Fruit fly (Drosophila melanogaster): ENCODE data around the gene CG42811.

CG42811 gene

DNA sequence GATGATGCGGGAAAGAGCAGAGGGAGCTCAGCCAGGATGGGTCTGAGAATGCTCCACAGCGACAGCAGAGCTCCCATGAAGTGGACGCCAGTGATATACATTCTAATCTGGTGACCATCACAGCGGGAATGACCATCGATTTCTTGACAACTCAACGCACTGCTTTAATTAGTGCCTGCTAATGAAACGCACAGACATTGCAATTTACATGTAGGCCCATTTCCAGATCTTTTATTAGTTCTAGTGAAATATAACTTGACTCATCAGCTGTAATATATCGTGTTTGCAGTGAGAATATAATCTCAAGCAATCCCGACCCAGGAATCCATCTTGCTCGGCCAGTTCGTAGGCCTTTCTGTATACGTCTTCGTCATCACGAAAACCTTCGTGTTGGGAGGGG is at the start of gene CG42811:
TSS of gene CG42811 (minus strand) at position 101 of the 400 bp plus-strand sequence.
- no peak for TF ChIP-seq CG8478 (optimal IDR thresholded peaks at IDR 0.05)

DNA sequence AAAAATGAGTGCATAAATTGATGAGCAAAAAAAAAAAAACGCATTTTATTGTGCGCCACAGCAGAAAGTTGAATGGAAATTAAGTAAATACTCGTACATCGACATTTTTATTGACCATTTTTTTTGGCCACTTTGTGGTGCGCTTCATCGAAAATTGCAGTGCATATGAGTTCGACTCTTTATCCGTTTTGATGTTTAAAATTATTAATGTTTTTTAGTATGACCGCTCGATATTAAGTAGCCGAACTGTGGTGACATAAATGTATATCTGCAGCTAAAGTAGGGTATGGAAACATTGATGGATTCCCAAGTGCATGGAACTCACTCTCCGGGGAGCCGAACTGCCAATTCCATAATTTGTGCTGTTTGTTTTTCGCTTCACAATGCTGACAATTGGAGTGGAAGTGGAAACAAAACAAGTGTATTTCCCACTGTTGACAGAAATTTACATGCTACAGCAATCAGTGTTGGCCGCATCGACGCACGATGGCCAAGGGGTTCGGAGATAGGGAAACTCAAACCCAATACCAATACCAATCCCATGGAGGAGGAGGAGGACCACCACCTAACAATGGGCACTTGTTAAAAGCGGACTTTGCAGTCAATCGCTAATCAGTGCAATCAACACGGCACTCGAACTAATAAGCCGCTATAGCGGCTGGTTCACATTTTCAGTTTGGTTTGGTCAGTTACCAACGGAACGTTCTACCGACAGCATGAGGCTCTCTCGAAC is 25.4 kb upstream of the CG42811 start, which contains the start of gene CG13616:
TSS of gene CG13616 (plus strand) at position 683 of the 733 bp plus-strand sequence.
- TF ChIP-seq usp (GFP tag; optimal IDR thresholded peaks at IDR 0.05) = no peak
- no peak for TF ChIP-seq pan (optimal IDR thresholded peaks at IDR 0.05)
- no peak for TF ChIP-seq psq (optimal IDR thresholded peaks at IDR 0.05)
- TF ChIP-seq Dll (optimal IDR thresholded peaks at IDR 0.05) = no peak
- no peak for TF ChIP-seq EcR (GFP tag; optimal IDR thresholded peaks at IDR 0.05)
- no peak for TF ChIP-seq CG8478 (optimal IDR thresholded peaks at IDR 0.05)

DNA sequence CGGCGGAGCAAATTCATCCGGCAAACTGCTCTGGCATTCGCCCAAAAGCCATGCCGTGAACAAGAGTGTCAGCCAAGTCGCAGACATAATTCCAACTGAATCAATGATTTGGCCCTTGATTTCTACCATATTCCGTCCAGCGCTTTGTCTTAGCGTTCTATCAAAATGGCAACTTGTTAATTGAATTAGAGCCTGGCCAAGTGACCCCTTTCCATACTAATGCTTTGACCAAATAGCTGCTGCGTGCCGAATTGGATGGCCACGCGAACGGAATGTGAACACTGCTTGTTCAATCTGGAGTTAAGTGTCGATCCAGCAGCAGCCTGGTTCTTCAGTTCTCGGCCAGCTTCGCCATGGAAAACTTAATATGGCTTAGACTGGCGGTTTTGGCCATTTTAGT is 23.2 kb upstream of the CG42811 start, which contains the start of the genes CG5768 and CG13615:
TSS of gene CG5768 (minus strand) at position 101 of the 400 bp plus-strand sequence.
TSS of gene CG13615 (plus strand) at position 280 of the 400 bp plus-strand sequence.
- TF ChIP-seq psq (optimal IDR thresholded peaks at IDR 0.05) = no peak
- no peak for TF ChIP-seq EcR (GFP tag; optimal IDR thresholded peaks at IDR 0.05)
- TF ChIP-seq pan (optimal IDR thresholded peaks at IDR 0.05) = no peak
- TF ChIP-seq CG8478 (optimal IDR thresholded peaks at IDR 0.05) = no peak
- TF ChIP-seq Dll (optimal IDR thresholded peaks at IDR 0.05) = no peak
- no peak for TF ChIP-seq usp (GFP tag; optimal IDR thresholded peaks at IDR 0.05)

DNA sequence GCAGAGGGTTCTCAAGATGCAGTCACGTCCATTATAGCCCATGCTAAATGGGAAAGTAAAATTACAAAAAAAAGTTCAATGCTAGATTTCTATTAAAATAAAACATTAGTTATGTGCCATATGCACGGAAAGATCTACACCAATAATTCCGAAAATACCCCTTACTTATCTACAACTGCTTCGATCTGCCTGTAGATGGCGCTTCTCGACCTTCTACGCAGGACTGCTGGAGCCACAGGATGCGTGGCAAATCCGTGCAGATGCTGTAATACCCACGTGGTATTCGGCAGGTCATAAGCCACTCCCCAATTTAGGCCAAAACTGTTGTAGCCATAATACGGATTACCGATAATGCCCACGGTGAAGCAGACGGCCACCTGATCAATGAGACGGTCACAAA is 19.4 kb upstream of the CG42811 start:
- TF ChIP-seq usp (GFP tag; optimal IDR thresholded peaks at IDR 0.05) = no peak
- no peak for TF ChIP-seq psq (optimal IDR thresholded peaks at IDR 0.05)
- TF ChIP-seq CG8478 (optimal IDR thresholded peaks at IDR 0.05) = no peak
- TF ChIP-seq pan (optimal IDR thresholded peaks at IDR 0.05) = no peak
- TF ChIP-seq Dll (optimal IDR thresholded peaks at IDR 0.05) = no peak
- TF ChIP-seq EcR (GFP tag; optimal IDR thresholded peaks at IDR 0.05) = no peak

DNA sequence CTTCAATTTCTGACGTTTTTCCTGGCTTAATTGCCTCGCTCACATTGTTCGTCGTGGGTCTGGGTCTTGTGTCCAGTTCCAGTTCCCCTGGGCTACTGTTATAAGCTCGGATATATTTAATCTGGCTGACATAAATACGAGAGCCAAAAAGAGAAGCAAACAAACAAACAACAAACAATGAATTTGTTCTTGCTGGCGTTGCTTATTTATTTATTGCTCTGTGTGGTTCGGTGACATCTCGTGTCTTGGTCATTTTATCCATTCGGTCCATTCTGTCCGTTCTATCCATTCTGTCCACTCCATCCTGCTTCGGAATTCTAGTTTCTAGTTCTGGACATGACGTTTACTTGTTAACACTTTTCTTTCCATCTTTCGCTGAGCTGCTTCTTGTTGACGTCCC is 17.9 kb upstream of the CG42811 start, which contains the start of gene CG17780:
TSS of gene CG17780 (minus strand) at position 101 of the 400 bp plus-strand sequence.
- TF ChIP-seq usp (GFP tag; optimal IDR thresholded peaks at IDR 0.05) (no peak), pan (optimal IDR thresholded peaks at IDR 0.05) (no peak), CG8478 (optimal IDR thresholded peaks at IDR 0.05) (no peak), psq (optimal IDR thresholded peaks at IDR 0.05) (no peak), Dll (optimal IDR thresholded peaks at IDR 0.05) (no peak), EcR (GFP tag; optimal IDR thresholded peaks at IDR 0.05) (no peak)

DNA sequence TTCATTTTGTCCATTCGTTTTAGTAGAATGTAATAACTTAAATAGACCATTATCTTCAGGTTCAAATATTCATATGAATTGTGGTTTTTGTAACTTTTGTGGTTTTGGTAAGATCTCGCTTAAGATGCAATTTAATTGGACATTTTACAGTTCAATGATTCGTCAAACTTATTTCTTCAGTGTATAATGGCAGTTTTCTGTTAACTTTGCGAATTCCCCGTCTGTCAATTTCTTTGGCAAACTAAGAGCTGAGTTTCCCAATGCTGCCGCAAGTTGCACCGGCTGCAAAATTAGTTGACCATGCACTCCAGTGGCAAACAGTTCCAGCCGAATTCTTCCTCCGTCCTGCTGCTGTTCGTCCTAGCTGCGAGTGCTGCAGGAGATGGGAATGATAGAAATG is 9.5 kb upstream of the CG42811 start, which contains the start of gene CG33342:
TSS of gene CG33342 (plus strand) at position 301 of the 400 bp plus-strand sequence.
- TF ChIP-seq pan (optimal IDR thresholded peaks at IDR 0.05) (no peak), Dll (optimal IDR thresholded peaks at IDR 0.05) (no peak)

DNA sequence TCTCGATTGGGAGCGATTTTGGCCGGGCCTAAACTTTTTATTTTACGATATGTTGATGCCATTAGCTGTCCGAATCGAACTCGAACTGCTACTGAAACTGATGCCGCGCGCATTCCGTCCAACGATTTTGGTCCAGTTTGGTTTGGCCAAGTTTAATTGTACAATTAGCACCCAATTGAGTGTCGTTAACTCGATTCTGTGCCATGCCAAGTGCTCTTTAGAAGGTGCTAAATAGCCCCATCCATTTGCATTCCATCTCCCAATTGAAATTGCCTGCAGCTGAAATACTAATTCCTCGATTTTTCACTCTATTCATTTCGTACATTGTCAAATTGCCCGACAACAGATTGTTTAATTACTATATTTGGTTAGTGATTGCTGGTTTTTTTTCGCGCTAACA is 8.5 kb upstream of the CG42811 start, which contains the start of gene CG17781:
TSS of gene CG17781 (minus strand) at position 101 of the 400 bp plus-strand sequence.
- TF ChIP-seq CG8478 (optimal IDR thresholded peaks at IDR 0.05) = no peak
- no peak for TF ChIP-seq pan (optimal IDR thresholded peaks at IDR 0.05)
- TF ChIP-seq usp (GFP tag; optimal IDR thresholded peaks at IDR 0.05) = no peak

DNA sequence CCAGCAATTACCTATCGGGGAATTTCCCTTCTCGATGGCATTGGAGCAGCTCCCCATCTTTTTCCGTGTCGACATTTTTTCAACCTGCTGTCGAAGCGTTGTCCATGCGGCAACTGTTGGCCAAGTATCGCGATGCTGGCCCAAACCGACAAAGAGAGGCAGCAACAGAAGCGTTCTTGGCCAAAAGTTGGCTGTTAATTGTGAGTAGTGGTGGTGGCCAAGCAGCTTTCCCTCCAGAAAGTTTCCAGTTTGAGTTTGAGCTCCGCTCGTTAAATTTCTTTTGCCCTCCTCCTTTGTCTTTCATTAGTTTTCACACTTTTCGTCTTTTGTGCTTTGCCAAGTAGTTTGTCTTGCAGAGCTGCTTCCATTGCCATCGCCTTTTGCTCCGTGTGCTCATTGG is 5.6 kb upstream of the CG42811 start, which contains the start of gene CG17782:
TSS of gene CG17782 (minus strand) at position 101 of the 400 bp plus-strand sequence.
- TF ChIP-seq pan (optimal IDR thresholded peaks at IDR 0.05) (no peak), Dll (optimal IDR thresholded peaks at IDR 0.05) (no peak), EcR (GFP tag; optimal IDR thresholded peaks at IDR 0.05) (no peak), CG8478 (optimal IDR thresholded peaks at IDR 0.05) (no peak), psq (optimal IDR thresholded peaks at IDR 0.05) (no peak), usp (GFP tag; optimal IDR thresholded peaks at IDR 0.05) (no peak)

DNA sequence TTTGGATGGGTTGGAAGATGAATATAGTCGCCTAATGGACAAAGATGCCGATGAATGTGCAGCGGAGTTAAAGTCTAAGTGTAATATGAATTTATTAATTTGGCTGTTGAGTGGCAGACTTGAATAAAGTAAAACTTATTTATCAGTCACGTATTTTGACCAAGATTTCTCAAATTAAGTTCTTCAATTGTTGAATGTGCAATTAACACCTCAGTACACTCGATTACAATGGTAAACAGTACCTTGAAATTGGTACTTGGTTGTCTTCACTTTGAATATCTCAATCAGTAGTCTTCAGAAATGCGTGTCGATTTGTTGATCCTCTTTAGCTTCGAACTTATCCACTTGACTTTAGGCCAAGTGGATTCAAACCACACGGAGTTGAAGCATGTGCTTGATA is 2.2 kb upstream of the CG42811 start, which contains the start of gene CG13614:
TSS of gene CG13614 (plus strand) at position 301 of the 400 bp plus-strand sequence.
- TF ChIP-seq usp (GFP tag; optimal IDR thresholded peaks at IDR 0.05) (no peak), CG8478 (optimal IDR thresholded peaks at IDR 0.05) (no peak), psq (optimal IDR thresholded peaks at IDR 0.05) (no peak), pan (optimal IDR thresholded peaks at IDR 0.05) (no peak), EcR (GFP tag; optimal IDR thresholded peaks at IDR 0.05) (no peak), Dll (optimal IDR thresholded peaks at IDR 0.05) (no peak)

DNA sequence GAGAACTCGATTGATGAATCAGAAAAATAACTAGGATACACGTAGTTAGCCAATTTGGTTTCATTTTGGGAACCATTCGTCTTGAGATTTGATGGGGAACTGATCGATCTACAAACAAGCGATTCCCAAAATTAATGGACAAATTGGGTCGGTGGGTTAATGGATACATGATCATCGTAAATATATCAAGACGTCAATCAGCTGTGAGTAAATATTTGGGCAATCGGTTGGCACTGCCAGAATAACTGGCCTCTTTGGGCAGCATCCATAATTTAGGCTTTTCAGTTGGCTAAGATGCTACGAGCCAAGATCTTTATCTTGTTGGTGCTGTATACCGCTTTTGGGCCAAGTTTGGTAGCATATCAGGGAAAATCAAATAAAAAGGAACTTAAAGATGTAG is 1.0 kb upstream of the CG42811 start, which contains the start of the genes CG42812 and CG33341:
TSS of gene CG42812 (minus strand) at position 101 of the 400 bp plus-strand sequence.
TSS of gene CG33341 (plus strand) at position 295 of the 400 bp plus-strand sequence.
- TF ChIP-seq Dll (optimal IDR thresholded peaks at IDR 0.05) = no peak
- TF ChIP-seq EcR (GFP tag; optimal IDR thresholded peaks at IDR 0.05) = no peak
- TF ChIP-seq pan (optimal IDR thresholded peaks at IDR 0.05) = no peak
- TF ChIP-seq psq (optimal IDR thresholded peaks at IDR 0.05) = no peak
- no peak for TF ChIP-seq CG8478 (optimal IDR thresholded peaks at IDR 0.05)
- TF ChIP-seq usp (GFP tag; optimal IDR thresholded peaks at IDR 0.05) = no peak

DNA sequence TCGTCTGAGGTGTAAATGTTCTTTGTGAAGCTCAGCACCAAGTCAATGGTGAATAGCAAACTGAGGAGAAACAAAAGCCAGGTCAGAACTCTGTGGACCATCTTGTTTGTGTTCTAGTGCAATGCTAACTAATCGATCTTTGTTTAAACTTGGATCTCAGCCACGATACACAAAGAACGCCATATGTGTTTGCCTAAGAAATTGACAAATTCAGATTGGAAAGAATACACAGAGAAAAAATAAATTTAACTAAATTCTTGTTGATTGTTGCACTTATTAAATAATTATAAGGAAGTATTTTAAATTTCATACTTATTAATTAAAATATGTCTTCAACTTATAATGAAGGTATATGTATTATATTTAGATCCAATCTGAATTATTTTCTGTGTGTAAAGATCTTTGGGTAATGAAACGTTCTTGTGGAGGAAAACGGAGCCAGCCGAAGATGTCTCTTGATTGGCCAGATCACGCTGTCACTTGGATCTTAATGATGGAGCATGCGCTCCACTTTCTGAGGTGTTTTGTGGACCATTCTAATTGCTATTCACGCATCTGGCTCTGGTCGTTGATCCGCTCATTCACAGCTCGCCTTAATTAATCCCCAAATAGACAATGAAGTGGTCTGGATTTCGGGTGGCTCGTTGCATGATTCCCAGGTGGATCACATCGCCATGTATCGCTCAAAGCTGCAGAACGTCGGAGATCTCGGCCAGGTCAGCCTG is 2.0 kb downstream of the CG42811 start, which contains the start of the genes CG17784 and CG13613:
TSS of gene CG17784 (minus strand) at position 101 of the 725 bp plus-strand sequence.
TSS of gene CG13613 (plus strand) at position 675 of the 725 bp plus-strand sequence.
- TF ChIP-seq pan (optimal IDR thresholded peaks at IDR 0.05) = no peak
- no peak for TF ChIP-seq usp (GFP tag; optimal IDR thresholded peaks at IDR 0.05)
- no peak for TF ChIP-seq psq (optimal IDR thresholded peaks at IDR 0.05)
- TF ChIP-seq CG8478 (optimal IDR thresholded peaks at IDR 0.05) = no peak
- no peak for TF ChIP-seq EcR (GFP tag; optimal IDR thresholded peaks at IDR 0.05)
- TF ChIP-seq Dll (optimal IDR thresholded peaks at IDR 0.05) = no peak

DNA sequence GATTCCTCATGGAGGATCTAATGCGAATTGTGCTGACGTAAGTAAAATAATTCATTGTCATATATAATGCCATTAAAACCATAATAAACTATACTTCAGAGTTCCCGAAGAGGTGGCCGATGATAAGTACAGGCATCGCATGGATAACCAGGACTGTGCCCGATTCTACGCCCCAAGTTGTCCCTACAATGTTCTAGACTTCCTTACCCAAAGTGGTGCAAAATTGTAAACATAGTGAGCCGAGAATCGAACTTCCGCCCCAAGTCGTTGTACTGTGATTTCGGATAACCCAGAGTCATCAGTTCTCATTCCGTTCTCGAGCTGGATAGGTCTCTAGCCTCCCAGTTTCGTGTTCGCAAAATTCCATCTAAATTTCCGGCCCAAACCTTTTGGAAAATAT is 4.2 kb downstream of the CG42811 start, which contains the start of gene CG33340:
TSS of gene CG33340 (plus strand) at position 301 of the 400 bp plus-strand sequence.
- no peak for TF ChIP-seq Dll (optimal IDR thresholded peaks at IDR 0.05)
- TF ChIP-seq EcR (GFP tag; optimal IDR thresholded peaks at IDR 0.05) = no peak
- TF ChIP-seq pan (optimal IDR thresholded peaks at IDR 0.05) = no peak
- no peak for TF ChIP-seq psq (optimal IDR thresholded peaks at IDR 0.05)
- no peak for TF ChIP-seq CG8478 (optimal IDR thresholded peaks at IDR 0.05)
- no peak for TF ChIP-seq usp (GFP tag; optimal IDR thresholded peaks at IDR 0.05)
